Worm (Caenorhabditis elegans): ENCODE measurements around the gene fbxb-19.

fbxb-19 gene

DNA sequence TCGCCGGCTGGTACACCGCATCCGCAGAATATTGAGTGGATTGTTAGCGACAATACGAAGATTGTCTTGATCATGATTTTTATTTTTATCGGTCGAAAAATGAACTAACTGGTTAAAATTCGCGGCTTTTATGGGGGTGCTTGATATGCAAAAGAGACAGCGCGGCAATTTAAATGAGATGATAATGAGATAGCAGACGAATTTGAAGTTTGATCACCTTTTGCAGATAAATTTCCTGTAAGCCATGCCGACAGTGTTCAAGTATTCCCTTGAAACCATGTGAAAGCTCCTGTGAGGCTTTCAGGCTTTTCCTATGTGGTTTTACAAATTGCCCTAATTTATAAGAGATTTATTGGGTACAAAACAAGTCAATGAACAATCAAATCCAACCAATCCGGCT lies 42.8 kb downstream of the fbxb-19 start, which contains the start of gene ZC204.17:
ZC204.17 (minus strand) TSS at position 101 of the 400 bp plus-strand sequence.
- TF ChIP-seq snpc-4 (tag; optimal IDR thresholded peaks at IDR 0.05) (no peak), pqm-1 (tag; optimal IDR thresholded peaks at IDR 0.05) (no peak), fkh-10 (GFP tag; optimal IDR thresholded peaks at IDR 0.05) (no peak), lin-39 (tag; optimal IDR thresholded peaks at IDR 0.05) (no peak), ZK546.5 (tag; optimal IDR thresholded peaks at IDR 0.05) (no peak), mml-1 (tag; optimal IDR thresholded peaks at IDR 0.05) (no peak), ceh-16 (tag; optimal IDR thresholded peaks at IDR 0.05) (no peak), nhr-28 (tag; optimal IDR thresholded peaks at IDR 0.05) (no peak), ceh-9 (tag; optimal IDR thresholded peaks at IDR 0.05) (no peak), fkh-2 (tag; optimal IDR thresholded peaks at IDR 0.05) (no peak)

DNA sequence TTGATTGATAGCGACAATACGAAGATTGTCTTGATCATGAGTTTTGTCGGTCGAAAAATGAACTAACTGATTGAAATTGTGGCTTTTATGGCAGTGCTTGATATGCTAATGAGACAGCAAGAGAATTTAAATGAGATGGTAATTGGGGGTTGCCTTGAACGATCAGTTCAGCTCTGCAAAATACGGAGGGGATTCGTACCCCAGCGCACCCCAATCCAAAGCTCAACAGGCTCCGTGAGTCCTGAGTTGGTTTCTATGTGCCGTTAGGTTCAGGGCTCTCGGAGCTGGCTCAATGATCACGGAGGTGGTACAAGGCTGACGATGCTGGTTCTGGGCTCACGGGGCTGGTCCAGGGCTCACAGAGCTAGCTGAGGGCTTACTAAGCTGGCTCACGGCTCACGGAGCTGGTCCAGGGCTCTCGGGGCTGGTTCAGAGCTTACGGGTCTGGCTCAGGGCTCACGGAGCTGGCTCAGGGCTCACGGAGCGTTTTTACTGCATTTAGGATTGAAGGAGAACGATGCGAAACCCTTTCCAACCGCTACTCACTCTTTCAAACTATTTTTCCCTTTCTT lies 44.1 kb downstream of the fbxb-19 start, which contains the start of gene ZC204.6:
ZC204.6 (minus strand) TSS at position 51 of the 572 bp plus-strand sequence.
- TF ChIP-seq elt-2 (tag; optimal IDR thresholded peaks at IDR 0.05), result no peak

DNA sequence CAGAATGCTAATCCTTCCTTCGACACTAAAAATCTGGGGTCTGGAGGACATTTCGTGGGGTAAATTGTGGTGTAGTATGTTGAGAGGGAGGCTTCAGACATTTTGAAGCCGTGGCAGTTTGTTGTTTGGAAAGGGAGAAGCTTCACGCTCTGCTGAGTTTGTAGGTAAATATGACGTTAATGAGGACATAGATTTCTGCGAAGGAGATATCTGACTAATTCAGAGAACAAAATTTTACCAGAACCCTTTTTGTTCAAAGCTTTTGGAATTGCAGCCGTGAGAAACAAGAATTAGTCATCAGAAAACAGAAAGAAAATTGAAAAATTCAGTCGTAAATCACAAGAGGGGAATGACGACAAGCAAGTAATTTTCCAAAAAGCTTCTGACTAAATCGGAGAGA lies 48.5 kb downstream of the fbxb-19 start, which contains the start of gene srh-72:
srh-72 (minus strand) TSS at position 101 of the 400 bp plus-strand sequence.
- no peak for TF ChIP-seq daf-12 (tag; optimal IDR thresholded peaks at IDR 0.05)
- no peak for TF ChIP-seq pqm-1 (tag; optimal IDR thresholded peaks at IDR 0.05)
- TF ChIP-seq mdl-1 (tag; optimal IDR thresholded peaks at IDR 0.05), result no peak
- no peak for TF ChIP-seq nhr-12 (tag; optimal IDR thresholded peaks at IDR 0.05)
- no peak for TF ChIP-seq mml-1 (tag; optimal IDR thresholded peaks at IDR 0.05)
- no peak for TF ChIP-seq egl-5 (tag; optimal IDR thresholded peaks at IDR 0.05)
- TF ChIP-seq ceh-82 (tag; optimal IDR thresholded peaks at IDR 0.05), result no peak
- TF ChIP-seq jun-1 (tag; optimal IDR thresholded peaks at IDR 0.05), result no peak
- TF ChIP-seq zag-1 (tag; optimal IDR thresholded peaks at IDR 0.05), result no peak
